Worm (Caenorhabditis elegans): Measurements from ENCODE around the gene txdc-9.

Gene txdc-9

ce11 chrIII:6464113-6464571 lies 32.2 kb downstream of the txdc-9 start (continued):
- peak; percentile 94 for TF ChIP-seq nhr-71 (tag; optimal IDR thresholded peaks at IDR 0.05)
- TF ChIP-seq fkh-8 (tag; optimal IDR thresholded peaks at IDR 0.05): peak; percentile 88
- TF ChIP-seq xbp-1 (tag; optimal IDR thresholded peaks at IDR 0.05): peak; percentile 82
- TF ChIP-seq unc-30 (tag; optimal IDR thresholded peaks at IDR 0.05): no peak
- TF ChIP-seq hpl-2 (GFP tag; optimal IDR thresholded peaks at IDR 0.05): no peak
- TF ChIP-seq mep-1 (tag; optimal IDR thresholded peaks at IDR 0.05): peak; percentile 57
- TF ChIP-seq C34B4.2 (tag; optimal IDR thresholded peaks at IDR 0.05): peak; percentile 11
- no peak for TF ChIP-seq nhr-11 (tag; optimal IDR thresholded peaks at IDR 0.05)
- peak; percentile 96 for TF ChIP-seq elt-2 (tag; optimal IDR thresholded peaks at IDR 0.05)
- TF ChIP-seq aly-2 (tag; optimal IDR thresholded peaks at IDR 0.05): no peak
- no peak for TF ChIP-seq nhr-12 (tag; optimal IDR thresholded peaks at IDR 0.05)
- peak; percentile 86 for TF ChIP-seq skn-1 (tag; optimal IDR thresholded peaks at IDR 0.05)
- TF ChIP-seq irx-1 (tag; optimal IDR thresholded peaks at IDR 0.05): peak; percentile 64
- TF ChIP-seq tbx-2 (tag; optimal IDR thresholded peaks at IDR 0.05): peak; percentile 88
- TF ChIP-seq ztf-11 (tag; optimal IDR thresholded peaks at IDR 0.05): peak in 1 of 2 experiments; percentile 66
- no peak for TF ChIP-seq pag-3 (tag; optimal IDR thresholded peaks at IDR 0.05; ENCODE audit: borderline replicate concordance, insufficient read depth)
- peak; percentile 82 for TF ChIP-seq blmp-1 (tag; optimal IDR thresholded peaks at IDR 0.05)
- no peak for TF ChIP-seq hlh-17 (GFP tag; optimal IDR thresholded peaks at IDR 0.05; ENCODE audit: borderline replicate concordance)
- TF ChIP-seq grh-1 (GFP tag; IDR thresholded peaks at IDR 0.05): peak; percentile 58
- TF ChIP-seq nhr-90 (tag; optimal IDR thresholded peaks at IDR 0.05; ENCODE audit: poor library complexity): peak; percentile 84
- no peak for TF ChIP-seq vab-15 (tag; optimal IDR thresholded peaks at IDR 0.05)
- TF ChIP-seq nhr-20 (tag; optimal IDR thresholded peaks at IDR 0.05): peak; percentile 90
- TF ChIP-seq unc-86 (tag; optimal IDR thresholded peaks at IDR 0.05): peak; percentile 64
- peak; percentile 11 for TF ChIP-seq C04F5.9 (tag; optimal IDR thresholded peaks at IDR 0.05)
- TF ChIP-seq sptf-1 (tag; optimal IDR thresholded peaks at IDR 0.05): no peak
- TF ChIP-seq nhr-84 (tag; optimal IDR thresholded peaks at IDR 0.05): no peak
- TF ChIP-seq elt-3 (tag; optimal IDR thresholded peaks at IDR 0.05): peak in 2 of 6 experiments; percentile 21 to 53
- TF ChIP-seq egl-27 (tag; optimal IDR thresholded peaks at IDR 0.05): no peak
- no peak for TF ChIP-seq nhr-28 (tag; optimal IDR thresholded peaks at IDR 0.05)
- no peak for TF ChIP-seq ceh-90 (tag; optimal IDR thresholded peaks at IDR 0.05)
- peak; percentile 78 to 83 (median 78) for TF ChIP-seq dpl-1 (GFP tag; optimal IDR thresholded peaks at IDR 0.05)
- peak; percentile 91 for TF ChIP-seq nhr-19 (GFP tag; conservative IDR thresholded peaks at IDR 0.05)
- peak; percentile 66 for TF ChIP-seq egl-13 (tag; optimal IDR thresholded peaks at IDR 0.05)
- TF ChIP-seq ceh-8 (GFP tag; optimal IDR thresholded peaks at IDR 0.05): peak; percentile 62
- TF ChIP-seq fkh-4 (tag; optimal IDR thresholded peaks at IDR 0.05; ENCODE audit: borderline replicate concordance): peak; percentile 15

DNA sequence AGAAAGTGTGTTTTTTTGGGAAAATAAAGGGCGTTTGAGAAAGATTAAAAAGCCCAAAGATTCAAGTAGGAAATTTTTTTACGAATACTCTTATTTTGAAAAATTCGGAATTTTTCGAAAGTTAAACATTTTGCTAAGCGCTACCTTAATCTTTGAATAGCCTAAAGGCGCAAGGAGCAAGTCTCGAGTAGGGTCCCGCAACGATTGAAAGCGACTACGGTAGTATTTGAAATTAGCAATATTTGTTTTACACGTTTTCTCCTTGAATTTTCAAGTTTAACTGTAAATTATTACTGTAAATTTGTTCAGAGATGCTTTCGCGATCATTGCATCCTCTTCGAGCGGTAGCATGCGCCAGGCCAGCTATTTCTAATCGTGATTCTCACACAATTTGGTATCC lies 32.9 kb downstream of the txdc-9 start, which contains the start of gene nduf-2.2:
TSS of gene nduf-2.2 (plus strand) at position 310 of the 400 bp plus-strand sequence.
- TF ChIP-seq hpl-2 (GFP tag; optimal IDR thresholded peaks at IDR 0.05) (no peak), lin-35 (GFP tag; optimal IDR thresholded peaks at IDR 0.05) (no peak), snu-23 (GFP tag; optimal IDR thresholded peaks at IDR 0.05) (no peak), unc-86 (tag; optimal IDR thresholded peaks at IDR 0.05) (no peak), ztf-4 (tag; optimal IDR thresholded peaks at IDR 0.05) (no peak), vab-15 (tag; optimal IDR thresholded peaks at IDR 0.05) (no peak), hlh-4 (tag; optimal IDR thresholded peaks at IDR 0.05) (no peak), ztf-11 (tag; optimal IDR thresholded peaks at IDR 0.05) (no peak), nhr-11 (tag; optimal IDR thresholded peaks at IDR 0.05) (no peak), ceh-90 (tag; optimal IDR thresholded peaks at IDR 0.05) (no peak), pqm-1 (tag; optimal IDR thresholded peaks at IDR 0.05) (no peak), unc-130 (tag; optimal IDR thresholded peaks at IDR 0.05) (no peak)
